Fruit fly (Drosophila melanogaster) whole organism, embryonic: ENCODE data around the gene Ndae1.

Experiments
- Atf-2 ChIP-seq: fragments of 200-800 bp; sonication (Bioruptor generic); optimal IDR thresholded peaks from 2 replicates; lab custom pipeline; 2016; ENCODE audit warnings: missing biosample characterization, missing genetic modification characterization
- Bgb ChIP-seq: fragments of 200-800 bp; sonication (Bioruptor generic); IDR thresholded peaks from 2 replicates; pipeline ENCODE4 v1.3.6; 2022; ENCODE audit warnings: missing biosample characterization, missing genetic modification characterization; ENCODE audit not compliant: partially characterized antibody
- CG10209 ChIP-seq: fragments of 200-800 bp; sonication (Bioruptor generic); optimal IDR thresholded peaks from 3 replicates; lab custom pipeline; 2017; ENCODE audit warnings: missing biosample characterization, mild to moderate bottlenecking, missing genetic modification characterization, missing genetic modification reagents
- CG10543 ChIP-seq: fragments of 200-800 bp; sonication (Bioruptor generic); optimal IDR thresholded peaks from 3 replicates; lab custom pipeline; 2017; ENCODE audit warnings: missing biosample characterization, mild to moderate bottlenecking, missing genetic modification characterization, moderate library complexity
- CG10959 ChIP-seq: fragments of 200-800 bp; sonication (Bioruptor generic); IDR thresholded peaks from 2 replicates; pipeline ENCODE4 v1.3.6; 2022; ENCODE audit warnings: missing biosample characterization, missing genetic modification characterization
- CG11398 ChIP-seq: fragments of 200-800 bp; sonication (Bioruptor generic); optimal IDR thresholded peaks from 2 replicates; lab custom pipeline; 2016; ENCODE audit warnings: missing biosample characterization, missing genetic modification characterization
- CG12744 ChIP-seq: fragments of 200-800 bp; sonication (Bioruptor generic); optimal IDR thresholded peaks from 2 replicates; lab custom pipeline; 2016; ENCODE audit warnings: missing biosample characterization, missing genetic modification characterization
- CG16815 ChIP-seq: fragments of 200-800 bp; sonication (Bioruptor generic); optimal IDR thresholded peaks from 3 replicates; lab custom pipeline; 2017; ENCODE audit warnings: missing biosample characterization, mild to moderate bottlenecking, missing genetic modification characterization
- CG17359 ChIP-seq: fragments of 200-800 bp; sonication (Bioruptor generic); optimal IDR thresholded peaks from 3 replicates; lab custom pipeline; 2018; ENCODE audit warnings: missing biosample characterization, mild to moderate bottlenecking, missing genetic modification characterization, moderate library complexity
- CG18011 ChIP-seq: fragments of 200-800 bp; sonication (Bioruptor generic); optimal IDR thresholded peaks from 2 replicates; lab custom pipeline; 2017; ENCODE audit warnings: missing biosample characterization, missing genetic modification characterization, mild to moderate bottlenecking, moderate library complexity, missing genotype
- CG18619 ChIP-seq: fragments of 200-800 bp; sonication (Bioruptor generic); optimal IDR thresholded peaks from 3 replicates; lab custom pipeline; 2017; ENCODE audit warnings: missing biosample characterization, mild to moderate bottlenecking, missing genetic modification characterization
- CG18764 ChIP-seq: fragments of 200-800 bp; sonication (Bioruptor generic); optimal IDR thresholded peaks from 3 replicates; lab custom pipeline; 2016; ENCODE audit warnings: missing biosample characterization, missing genetic modification characterization
- CG33557 ChIP-seq: fragments of 200-800 bp; sonication (Bioruptor generic); optimal IDR thresholded peaks from 2 replicates; lab custom pipeline; 2019; ENCODE audit warnings: missing biosample characterization, mild to moderate bottlenecking, missing genetic modification characterization, moderate library complexity
- CG3838 ChIP-seq: fragments of 200-800 bp; sonication (Bioruptor generic); optimal IDR thresholded peaks from 3 replicates; lab custom pipeline; 2016; ENCODE audit warnings: missing biosample characterization, missing genetic modification characterization
- CG4707 ChIP-seq: fragments of 200-800 bp; sonication (Bioruptor generic); optimal IDR thresholded peaks from 2 replicates; lab custom pipeline; 2018; ENCODE audit warnings: missing biosample characterization, mild to moderate bottlenecking, missing genetic modification characterization, moderate library complexity
- CG8359 ChIP-seq: fragments of 200-800 bp; sonication (Bioruptor generic); optimal IDR thresholded peaks from 2 replicates; lab custom pipeline; 2017; ENCODE audit warnings: missing biosample characterization, mild to moderate bottlenecking, missing genetic modification characterization, borderline replicate concordance
- CG8478 ChIP-seq: fragments of >200 bp; optimal IDR thresholded peaks from 2 replicates; lab custom pipeline; 2018
- CG9817 ChIP-seq: fragments of 200-800 bp; sonication (Bioruptor generic); optimal IDR thresholded peaks from 2 replicates; lab custom pipeline; 2018; ENCODE audit warnings: missing biosample characterization, mild to moderate bottlenecking, missing genetic modification characterization, moderate library complexity
- Dbx ChIP-seq: fragments of 200-800 bp; sonication (Bioruptor generic); IDR thresholded peaks from 3 replicates; pipeline ENCODE4 v1.3.6; 2022; ENCODE audit warnings: missing biosample characterization, missing genetic modification characterization
- Dip2 ChIP-seq: fragments of 200-800 bp; sonication (Bioruptor generic); IDR thresholded peaks from 2 replicates; pipeline ENCODE4 v1.3.6; 2022; ENCODE audit warnings: missing biosample characterization, missing genetic modification characterization
- Dref ChIP-seq: fragments of 200-800 bp; sonication (Bioruptor generic); IDR thresholded peaks from 2 replicates; pipeline ENCODE4 v1.3.6; 2022; ENCODE audit warnings: missing biosample characterization, missing genetic modification characterization
- HLH3B ChIP-seq: fragments of 200-800 bp; sonication (Bioruptor generic); IDR thresholded peaks from 2 replicates; pipeline ENCODE4 v1.3.6; 2022; ENCODE audit warnings: missing biosample characterization, missing genetic modification characterization
- HLH54F ChIP-seq: fragments of 200-800 bp; sonication (Bioruptor generic); optimal IDR thresholded peaks from 3 replicates; lab custom pipeline; 2016; ENCODE audit warnings: missing biosample characterization, missing genetic modification characterization
- Hr3 ChIP-seq: fragments of 200-800 bp; sonication (Bioruptor generic); optimal IDR thresholded peaks from 3 replicates; lab custom pipeline; 2016; ENCODE audit warnings: missing biosample characterization, missing genetic modification characterization
- Hsf ChIP-seq: fragments of 200-800 bp; sonication (Bioruptor generic); optimal IDR thresholded peaks from 3 replicates; lab custom pipeline; 2016; ENCODE audit warnings: missing biosample characterization, missing genetic modification characterization
- MTF-1 ChIP-seq: fragments of 200-800 bp; sonication (Bioruptor generic); optimal IDR thresholded peaks from 2 replicates; lab custom pipeline; 2018; ENCODE audit warnings: missing biosample characterization, mild to moderate bottlenecking, missing genetic modification characterization, borderline replicate concordance
- NFAT ChIP-seq: fragments of 200-800 bp; sonication (Bioruptor generic); IDR thresholded peaks from 2 replicates; pipeline ENCODE4 v1.3.6; 2022; ENCODE audit warnings: missing biosample characterization, missing genetic modification characterization
- Poxn ChIP-seq: fragments of 200-800 bp; sonication (Bioruptor generic); IDR thresholded peaks from 2 replicates; pipeline ENCODE4 v1.3.6; 2022; ENCODE audit warnings: missing biosample characterization, missing genetic modification characterization
- Tbp ChIP-seq: fragments of >200 bp; optimal IDR thresholded peaks from 2 replicates; lab custom pipeline; 2018; ENCODE audit warnings: missing biosample characterization, missing genetic modification characterization
- amos ChIP-seq: fragments of 200-800 bp; sonication (Bioruptor generic); IDR thresholded peaks from 2 replicates; pipeline ENCODE4 v1.3.6; 2022; ENCODE audit warnings: missing biosample characterization, missing genetic modification characterization; ENCODE audit not compliant: partially characterized antibody
- chif ChIP-seq, 2 experiments: fragments of 200-800 bp; sonication (Bioruptor generic); optimal IDR thresholded peaks; 3 replicates each; lab custom pipeline; 2016; ENCODE audit warnings: missing biosample characterization in 2 of 2, missing genetic modification characterization in 2 of 2
- chn ChIP-seq: fragments of 200-800 bp; sonication (Bioruptor generic); optimal IDR thresholded peaks from 2 replicates; lab custom pipeline; 2016; ENCODE audit warnings: missing biosample characterization, missing genetic modification characterization
- crol ChIP-seq: fragments of 200-800 bp; sonication (Bioruptor generic); IDR thresholded peaks from 2 replicates; pipeline ENCODE4 v1.3.6; 2022; ENCODE audit warnings: missing biosample characterization, missing genetic modification characterization
- da ChIP-seq: fragments of 200-800 bp; sonication (Bioruptor generic); optimal IDR thresholded peaks from 2 replicates; lab custom pipeline; 2016; ENCODE audit warnings: missing biosample characterization, missing genetic modification characterization
- fd96Cb ChIP-seq: fragments of 200-800 bp; sonication (Bioruptor generic); optimal IDR thresholded peaks from 2 replicates; lab custom pipeline; 2018; ENCODE audit warnings: missing biosample characterization, mild to moderate bottlenecking, missing genetic modification characterization, moderate library complexity
- hth ChIP-seq: fragments of >200 bp; optimal IDR thresholded peaks from 2 replicates; lab custom pipeline; 2017; ENCODE audit warnings: inconsistent platforms
- insv ChIP-seq, 2 experiments: fragments of 200-800 bp; sonication (Bioruptor generic); optimal IDR thresholded peaks; 3 replicates each; lab custom pipeline; 2016 to 2018; ENCODE audit warnings: missing biosample characterization in 2 of 2, missing genetic modification characterization in 2 of 2
- maf-S ChIP-seq: fragments of 200-800 bp; sonication (Bioruptor generic); optimal IDR thresholded peaks from 2 replicates; lab custom pipeline; 2016; ENCODE audit warnings: missing biosample characterization, missing genetic modification characterization
- odd ChIP-seq: fragments of 200-800 bp; sonication (Bioruptor generic); optimal IDR thresholded peaks from 2 replicates; lab custom pipeline; 2017; ENCODE audit warnings: missing biosample characterization, mild to moderate bottlenecking, missing genetic modification characterization
- pan ChIP-seq, 4 experiments: fragments of >200 bp in 3 of 4; fragments of 200-800 bp in 1 of 4; sonication (Bioruptor generic) in 1 of 4; optimal IDR thresholded peaks in 3 of 4; IDR thresholded peaks in 1 of 4; 2 replicates each; pipeline versions ENCODE4 v1.3.6 to Lab custom; 2017 to 2022; ENCODE audit warnings: missing biosample characterization in 2 of 4, missing genetic modification characterization in 2 of 4, mixed read lengths in 1 of 4
- ranshi ChIP-seq: fragments of 200-800 bp; sonication (Bioruptor generic); IDR thresholded peaks from 2 replicates; pipeline ENCODE4 v1.3.6; 2022; ENCODE audit warnings: missing biosample characterization, missing genetic modification characterization
- repo ChIP-seq: fragments of 200-800 bp; sonication (Bioruptor generic); optimal IDR thresholded peaks from 2 replicates; lab custom pipeline; 2016; ENCODE audit warnings: missing biosample characterization, missing genetic modification characterization
- ro ChIP-seq: fragments of 200-800 bp; sonication (Bioruptor generic); IDR thresholded peaks from 2 replicates; pipeline ENCODE4 v1.3.6; 2022; ENCODE audit warnings: missing biosample characterization, missing genetic modification characterization
- sisA ChIP-seq: fragments of 200-800 bp; sonication (Bioruptor generic); IDR thresholded peaks from 2 replicates; pipeline ENCODE4 v1.3.6; 2022; ENCODE audit warnings: missing biosample characterization, missing genetic modification characterization
- sob ChIP-seq: fragments of 200-800 bp; sonication (Bioruptor generic); IDR thresholded peaks from 2 replicates; pipeline ENCODE4 v1.3.6; 2022; ENCODE audit warnings: missing biosample characterization, missing genetic modification characterization
- stwl ChIP-seq: fragments of 200-800 bp; sonication (Bioruptor generic); optimal IDR thresholded peaks from 3 replicates; lab custom pipeline; 2018; ENCODE audit warnings: missing biosample characterization, mild to moderate bottlenecking, missing genetic modification characterization, moderate library complexity
- sug ChIP-seq: fragments of 200-800 bp; optimal IDR thresholded peaks from 2 replicates; lab custom pipeline; 2019; ENCODE audit warnings: missing biosample characterization, mild to moderate bottlenecking, missing genetic modification characterization, moderate library complexity
- tap ChIP-seq: fragments of 200-800 bp; optimal IDR thresholded peaks from 3 replicates; lab custom pipeline; 2019; ENCODE audit warnings: missing biosample characterization, mild to moderate bottlenecking, missing genetic modification characterization, moderate library complexity
- toy ChIP-seq: fragments of 200-800 bp; sonication (Bioruptor generic); IDR thresholded peaks from 2 replicates; pipeline ENCODE4 v1.3.6; 2022; ENCODE audit warnings: missing biosample characterization, missing genetic modification characterization
- trem ChIP-seq: fragments of 200-800 bp; optimal IDR thresholded peaks from 3 replicates; lab custom pipeline; 2019; ENCODE audit warnings: missing biosample characterization, mild to moderate bottlenecking, missing genetic modification characterization, moderate library complexity
- vvl ChIP-seq: fragments of 200-800 bp; sonication (Bioruptor generic); IDR thresholded peaks from 2 replicates; pipeline ENCODE4 v1.3.6; 2022; ENCODE audit warnings: missing biosample characterization, missing genetic modification characterization

Ndae1 gene

dm6 chr2L:7258105-7258504 is 9.0 kb upstream of the Ndae1 start (continued):
- TF ChIP-seq chn (GFP tag; lab: Kevin White, UChicago) (peak; percentile 14), ranshi (GFP tag; lab: Robert Waterston, UW) (no peak), HLH54F (GFP tag; lab: Kevin White, UChicago) (peak; percentile 45), CG33557 (GFP tag; lab: Kevin White, UChicago) (no peak), MTF-1 (no peak), Poxn (GFP tag; lab: Robert Waterston, UW) (no peak), amos (GFP tag; lab: Robert Waterston, UW) (peak; percentile 58), Dip2 (GFP tag; lab: Robert Waterston, UW) (peak; percentile 96), CG4707 (GFP tag; lab: Kevin White, UChicago) (no peak), Dref (GFP tag; lab: Robert Waterston, UW) (no peak), da (peak; percentile 11), CG10959 (no peak), tap (tag; lab: Kevin White, UChicago) (no peak), ro (no peak), odd (GFP tag; lab: Kevin White, UChicago) (no peak), insv (GFP tag; optimal IDR thresholded peaks at IDR 0.05; lab: Kevin White, UChicago) (peak in 1 of 2 experiments; percentile 42), CG8478 (lab: Kevin White, UChicago) (no peak), hth (no peak), Atf-2 (GFP tag; lab: Kevin White, UChicago) (peak; percentile 36), toy (GFP tag; lab: Robert Waterston, UW) (no peak), CG17359 (tag; lab: Kevin White, UChicago) (peak; percentile 45), sug (peak; percentile 48), trem (peak; percentile 17), CG12744 (GFP tag; lab: Kevin White, UChicago) (peak; percentile 16), CG16815 (GFP tag; lab: Kevin White, UChicago) (no peak), CG18619 (peak; percentile 19), Bgb (GFP tag; lab: Robert Waterston, UW) (peak; percentile 72), HLH3B (GFP tag; lab: Robert Waterston, UW) (no peak), CG11398 (GFP tag; lab: Kevin White, UChicago) (no peak), vvl (GFP tag; lab: Robert Waterston, UW) (peak; percentile 70), NFAT (GFP tag; lab: Robert Waterston, UW) (peak; percentile 71), CG9817 (peak; percentile 62), pan (optimal IDR thresholded peaks at IDR 0.05; lab: Kevin White, UChicago) (no peak), pan (GFP tag; optimal IDR thresholded peaks at IDR 0.05 in 1 of 2, IDR thresholded peaks at IDR 0.05 in 1 of 2) (peak in 1 of 2 experiments; percentile 58), Tbp (GFP tag; lab: Kevin White, UChicago) (no peak), CG8359 (GFP tag; lab: Kevin White, UChicago) (peak; percentile 5), maf-S (GFP tag; lab: Kevin White, UChicago) (peak; percentile 39), CG3838 (GFP tag; lab: Kevin White, UChicago) (no peak), stwl (tag; lab: Kevin White, UChicago) (peak; percentile 63), Dbx (GFP tag; lab: Robert Waterston, UW) (peak; percentile 47; the same call in 1 of the 3 replicates), CG18011 (GFP tag; lab: Kevin White, UChicago) (no peak), CG10209 (GFP tag; lab: Kevin White, UChicago) (peak; percentile 44), sob (GFP tag; lab: Robert Waterston, UW) (peak; percentile 50; the same call in 1 of the 2 replicates), CG18764 (GFP tag; lab: Kevin White, UChicago) (peak; percentile 41), crol (GFP tag; lab: Robert Waterston, UW) (no peak), fd96Cb (tag; lab: Kevin White, UChicago) (no peak), Hr3 (GFP tag; lab: Kevin White, UChicago) (peak; percentile 57), Hsf (GFP tag; lab: Kevin White, UChicago) (peak; percentile 69), repo (GFP tag; lab: Kevin White, UChicago) (no peak), CG10543 (GFP tag; lab: Kevin White, UChicago) (no peak), chif (GFP tag; optimal IDR thresholded peaks at IDR 0.05; lab: Kevin White, UChicago) (peak; percentile 36 to 71), sisA (peak; percentile 54)
